Fruit fly (Drosophila melanogaster): ENCODE measurements around the gene TwdlY.

TwdlY gene

DNA sequence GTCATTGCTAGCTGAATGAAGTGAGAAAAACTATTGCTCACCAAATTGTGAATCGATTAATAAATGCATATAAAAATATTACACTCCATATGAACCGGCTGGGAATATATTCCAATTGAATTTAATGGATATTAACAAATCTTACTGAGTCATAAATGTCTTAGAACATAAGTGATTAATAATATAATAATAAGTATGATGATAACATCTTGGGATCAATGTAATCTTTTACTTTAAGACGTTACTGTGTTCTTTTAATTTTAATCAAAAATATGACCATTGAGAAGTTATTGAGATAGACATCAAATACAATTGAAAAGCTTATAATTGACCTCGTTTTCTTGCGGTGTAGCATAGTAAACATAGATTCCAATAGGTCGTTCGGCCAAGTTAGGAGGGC is 42.4 kb upstream of the TwdlY start (continued):
- no peak for TF ChIP-seq salm (tag; optimal IDR thresholded peaks at IDR 0.05)
- TF ChIP-seq CG3163 (GFP tag; optimal IDR thresholded peaks at IDR 0.05), result no peak
- no peak for TF ChIP-seq fu2 (GFP tag; optimal IDR thresholded peaks at IDR 0.05)
- no peak for TF ChIP-seq gcm2 (GFP tag; optimal IDR thresholded peaks at IDR 0.05)
- TF ChIP-seq ems (GFP tag; optimal IDR thresholded peaks at IDR 0.05), result no peak
- TF ChIP-seq lov (optimal IDR thresholded peaks at IDR 0.05), result no peak
- no peak for TF ChIP-seq lov (GFP tag; IDR thresholded peaks at IDR 0.05)
- TF ChIP-seq cwo (GFP tag; optimal IDR thresholded peaks at IDR 0.05), result peak; percentile 3
- no peak for TF ChIP-seq CG14050 (GFP tag; IDR thresholded peaks at IDR 0.05)
- no peak for TF ChIP-seq CG6175 (GFP tag; IDR thresholded peaks at IDR 0.05)
- peak; percentile 5 for TF ChIP-seq unpg (GFP tag; optimal IDR thresholded peaks at IDR 0.05)
- TF ChIP-seq zen (tag; optimal IDR thresholded peaks at IDR 0.05), result no peak
- TF ChIP-seq CG6765 (GFP tag; optimal IDR thresholded peaks at IDR 0.05), result no peak
- no peak for TF ChIP-seq lola (GFP tag; optimal IDR thresholded peaks at IDR 0.05)
- 0 out of 2 replicates have a peak, but pooled peaks have one; percentile 11 for TF ChIP-seq CG10366 (GFP tag; IDR thresholded peaks at IDR 0.05)
- TF ChIP-seq CG13775 (GFP tag; optimal IDR thresholded peaks at IDR 0.05), result no peak
- TF ChIP-seq ap (GFP tag; IDR thresholded peaks at IDR 0.05), result no peak
- TF ChIP-seq Atf6 (GFP tag; IDR thresholded peaks at IDR 0.05), result no peak
- no peak for TF ChIP-seq bigmax (GFP tag; optimal IDR thresholded peaks at IDR 0.05)
- TF ChIP-seq NC2β (GFP tag; optimal IDR thresholded peaks at IDR 0.05), result no peak
- TF ChIP-seq CG15269 (tag; optimal IDR thresholded peaks at IDR 0.05), result peak; percentile 54
- TF ChIP-seq GATAe (GFP tag; conservative IDR thresholded peaks at IDR 0.05), result no peak
- no peak for TF ChIP-seq crol (GFP tag; IDR thresholded peaks at IDR 0.05)
- no peak for TF ChIP-seq ac (GFP tag; optimal IDR thresholded peaks at IDR 0.05)
- no peak for TF ChIP-seq Dbx (GFP tag; IDR thresholded peaks at IDR 0.05)
- TF ChIP-seq CG9727 (GFP tag; optimal IDR thresholded peaks at IDR 0.05), result peak; percentile 20
- TF ChIP-seq Hr78 (GFP tag; optimal IDR thresholded peaks at IDR 0.05), result peak in 1 of 2 experiments; percentile 57
- no peak for TF ChIP-seq CG9215 (GFP tag; IDR thresholded peaks at IDR 0.05)
- TF ChIP-seq CG7786 (GFP tag; optimal IDR thresholded peaks at IDR 0.05), result no peak
- no peak for TF ChIP-seq disco-r (GFP tag; optimal IDR thresholded peaks at IDR 0.05)
- no peak for TF ChIP-seq CG34224 (GFP tag; IDR thresholded peaks at IDR 0.05; ENCODE audit: partially characterized antibody)
- TF ChIP-seq PHDP (tag; optimal IDR thresholded peaks at IDR 0.05), result peak; percentile 12
- TF ChIP-seq gsb-n (tag; optimal IDR thresholded peaks at IDR 0.05), result no peak
- TF ChIP-seq Bgb (GFP tag; IDR thresholded peaks at IDR 0.05; ENCODE audit: partially characterized antibody), result no peak
- TF ChIP-seq CG10267 (tag; optimal IDR thresholded peaks at IDR 0.05), result no peak
- TF ChIP-seq CG6254 (GFP tag; optimal IDR thresholded peaks at IDR 0.05), result no peak
- TF ChIP-seq nmo (GFP tag; optimal IDR thresholded peaks at IDR 0.05), result peak; percentile 29
- TF ChIP-seq CG2120 (GFP tag; optimal IDR thresholded peaks at IDR 0.05), result peak; percentile 37
- TF ChIP-seq Dref (GFP tag; IDR thresholded peaks at IDR 0.05), result no peak
- TF ChIP-seq CG15601 (tag; optimal IDR thresholded peaks at IDR 0.05), result no peak
- no peak for TF ChIP-seq ham (GFP tag; IDR thresholded peaks at IDR 0.05)
- no peak for TF ChIP-seq ATbp (GFP tag; optimal IDR thresholded peaks at IDR 0.05)
- TF ChIP-seq CG34376 (GFP tag; optimal IDR thresholded peaks at IDR 0.05), result no peak
- no peak for TF ChIP-seq Chrac-16 (GFP tag; optimal IDR thresholded peaks at IDR 0.05)
- TF ChIP-seq CG1603 (tag; optimal IDR thresholded peaks at IDR 0.05), result no peak
- TF ChIP-seq Fer1 (GFP tag; optimal IDR thresholded peaks at IDR 0.05), result no peak
- no peak for TF ChIP-seq CG8089 (GFP tag; optimal IDR thresholded peaks at IDR 0.05)
- no peak for TF ChIP-seq mld (GFP tag; IDR thresholded peaks at IDR 0.05; ENCODE audit: partially characterized antibody)
- no peak for TF ChIP-seq Awh (GFP tag; IDR thresholded peaks at IDR 0.05)
- no peak for TF ChIP-seq MTF-1 (GFP tag; optimal IDR thresholded peaks at IDR 0.05; ENCODE audit: borderline replicate concordance)
- TF ChIP-seq H2.0 (GFP tag; IDR thresholded peaks at IDR 0.05), result no peak

Measured in whole organism, embryonic.